Fruit fly (Drosophila melanogaster) whole organism, embryonic: ENCODE data around the gene CG31636.

Source experiments
- CG10366 ChIP-seq: fragments of 200-800 bp; sonication (Bioruptor generic); IDR thresholded peaks from 2 replicates; pipeline ENCODE4 v1.3.6; 2022; ENCODE audit warnings: missing biosample characterization, missing genetic modification characterization
- CG10654 ChIP-seq: fragments of 200-800 bp; sonication (Bioruptor generic); optimal IDR thresholded peaks from 2 replicates; lab custom pipeline; 2016; ENCODE audit warnings: missing biosample characterization, missing genetic modification characterization
- CG11723 ChIP-seq: fragments of 200-800 bp; sonication (Bioruptor generic); optimal IDR thresholded peaks from 2 replicates; lab custom pipeline; 2017; ENCODE audit warnings: missing biosample characterization, mild to moderate bottlenecking, missing genetic modification characterization
- CG12744 ChIP-seq: fragments of 200-800 bp; sonication (Bioruptor generic); optimal IDR thresholded peaks from 2 replicates; lab custom pipeline; 2016; ENCODE audit warnings: missing biosample characterization, missing genetic modification characterization
- CG13424 ChIP-seq: fragments of 200-800 bp; sonication (Bioruptor generic); optimal IDR thresholded peaks from 2 replicates; lab custom pipeline; 2019; ENCODE audit warnings: missing biosample characterization, mild to moderate bottlenecking, missing genetic modification characterization, moderate library complexity
- CG14710 ChIP-seq: fragments of 200-800 bp; sonication (Bioruptor generic); optimal IDR thresholded peaks from 3 replicates; lab custom pipeline; 2019; ENCODE audit warnings: missing biosample characterization, mild to moderate bottlenecking, missing genetic modification characterization, moderate library complexity
- CG15514 ChIP-seq: fragments of 200-800 bp; sonication (Bioruptor generic); optimal IDR thresholded peaks from 3 replicates; lab custom pipeline; 2017; ENCODE audit warnings: missing biosample characterization, missing genetic modification characterization, mild to moderate bottlenecking, moderate library complexity, missing genetic modification reagents
- CG16779 ChIP-seq: fragments of 200-800 bp; sonication (Bioruptor generic); IDR thresholded peaks from 2 replicates; pipeline ENCODE4 v1.3.6; 2022; ENCODE audit warnings: missing biosample characterization, missing genetic modification characterization
- CG17361 ChIP-seq: fragments of 200-800 bp; sonication (Bioruptor generic); IDR thresholded peaks from 3 replicates; pipeline ENCODE4 v1.3.6; 2022; ENCODE audit warnings: missing biosample characterization, missing genetic modification characterization
- CG18619 ChIP-seq: fragments of 200-800 bp; sonication (Bioruptor generic); optimal IDR thresholded peaks from 3 replicates; lab custom pipeline; 2017; ENCODE audit warnings: missing biosample characterization, mild to moderate bottlenecking, missing genetic modification characterization
- CG31365 ChIP-seq: fragments of 200-800 bp; sonication (Bioruptor generic); optimal IDR thresholded peaks from 2 replicates; lab custom pipeline; 2018; ENCODE audit warnings: missing biosample characterization, mild to moderate bottlenecking, missing genetic modification characterization
- CG31388 ChIP-seq: fragments of 200-800 bp; sonication (Bioruptor generic); optimal IDR thresholded peaks from 2 replicates; lab custom pipeline; 2016; ENCODE audit warnings: missing biosample characterization, missing genetic modification characterization
- CG3163 ChIP-seq: fragments of 200-800 bp; sonication (Bioruptor generic); optimal IDR thresholded peaks from 3 replicates; lab custom pipeline; 2016; ENCODE audit warnings: missing biosample characterization, missing genetic modification characterization
- CG3726 ChIP-seq: fragments of 200-800 bp; sonication (Bioruptor generic); IDR thresholded peaks from 3 replicates; pipeline ENCODE4, ENCODE4 v1.3.6; 2022; ENCODE audit warnings: missing biosample characterization, missing genetic modification characterization
- CG3838 ChIP-seq: fragments of 200-800 bp; sonication (Bioruptor generic); optimal IDR thresholded peaks from 3 replicates; lab custom pipeline; 2016; ENCODE audit warnings: missing biosample characterization, missing genetic modification characterization
- CG42726 ChIP-seq: fragments of 200-800 bp; sonication (Bioruptor generic); IDR thresholded peaks from 2 replicates; pipeline ENCODE4 v1.3.6; 2022; ENCODE audit warnings: missing biosample characterization, missing genetic modification characterization; ENCODE audit not compliant: partially characterized antibody
- CG7271 ChIP-seq: fragments of 200-800 bp; sonication (Bioruptor generic); optimal IDR thresholded peaks from 2 replicates; lab custom pipeline; 2018; ENCODE audit warnings: missing biosample characterization, mild to moderate bottlenecking, missing genetic modification characterization, moderate library complexity
- CG7556 ChIP-seq: fragments of 200-800 bp; sonication (Bioruptor generic); optimal IDR thresholded peaks from 2 replicates; lab custom pipeline; 2017; ENCODE audit warnings: missing biosample characterization, mild to moderate bottlenecking, missing genetic modification characterization
- CG7963 ChIP-seq: fragments of 200-800 bp; sonication (Bioruptor generic); IDR thresholded peaks from 3 replicates; pipeline ENCODE4 v1.3.6; 2022; ENCODE audit warnings: missing biosample characterization, missing genetic modification characterization; ENCODE audit not compliant: partially characterized antibody
- CG8359 ChIP-seq: fragments of 200-800 bp; sonication (Bioruptor generic); optimal IDR thresholded peaks from 2 replicates; lab custom pipeline; 2017; ENCODE audit warnings: missing biosample characterization, mild to moderate bottlenecking, missing genetic modification characterization, borderline replicate concordance
- CG9876 ChIP-seq: fragments of 200-800 bp; sonication (Bioruptor generic); optimal IDR thresholded peaks from 2 replicates; lab custom pipeline; 2016; ENCODE audit warnings: missing biosample characterization, missing genetic modification characterization
- CTCF ChIP-seq: fragments of 200-800 bp; sonication (Bioruptor generic); optimal IDR thresholded peaks from 2 replicates; lab custom pipeline; 2017; ENCODE audit warnings: missing biosample characterization, mild to moderate bottlenecking, missing genetic modification characterization, moderate library complexity
- Dad ChIP-seq: fragments of 200-800 bp; sonication (Bioruptor generic); optimal IDR thresholded peaks from 3 replicates; lab custom pipeline; 2016; ENCODE audit warnings: missing biosample characterization, missing genetic modification characterization
- Dip3 ChIP-seq: fragments of 200-800 bp; sonication (Bioruptor generic); optimal IDR thresholded peaks from 3 replicates; lab custom pipeline; 2016; ENCODE audit warnings: missing biosample characterization, missing genetic modification characterization
- Ets97D ChIP-seq: fragments of 200-800 bp; sonication (Bioruptor generic); optimal IDR thresholded peaks from 3 replicates; lab custom pipeline; 2016; ENCODE audit warnings: missing biosample characterization, missing genetic modification characterization
- Gsc ChIP-seq: fragments of 200-800 bp; sonication (Bioruptor generic); IDR thresholded peaks from 2 replicates; pipeline ENCODE4 v1.3.6; 2022; ENCODE audit warnings: missing biosample characterization, missing genetic modification characterization
- HLHmδ ChIP-seq: fragments of 200-800 bp; sonication (Bioruptor generic); optimal IDR thresholded peaks from 2 replicates; lab custom pipeline; 2018; ENCODE audit warnings: missing biosample characterization, mild to moderate bottlenecking, missing genetic modification characterization, moderate library complexity
- Hand ChIP-seq: fragments of 200-800 bp; sonication (Bioruptor generic); optimal IDR thresholded peaks from 2 replicates; lab custom pipeline; 2017; ENCODE audit warnings: mild to moderate bottlenecking, missing biosample characterization, missing genetic modification reagents, missing genetic modification characterization
- HmgZ ChIP-seq: fragments of 200-800 bp; sonication (Bioruptor generic); optimal IDR thresholded peaks from 2 replicates; lab custom pipeline; 2018; ENCODE audit warnings: missing biosample characterization, mild to moderate bottlenecking, missing genetic modification characterization
- MBD-R2 ChIP-seq: fragments of 200-800 bp; sonication (Bioruptor generic); IDR thresholded peaks from 2 replicates; pipeline ENCODE4 v1.3.6; 2022; ENCODE audit warnings: missing biosample characterization, missing genetic modification characterization
- Mes4 ChIP-seq: fragments of 200-800 bp; sonication (Bioruptor generic); optimal IDR thresholded peaks from 2 replicates; lab custom pipeline; 2016; ENCODE audit warnings: missing biosample characterization, missing genetic modification characterization
- NK7.1 ChIP-seq: fragments of 200-800 bp; sonication (Bioruptor generic); optimal IDR thresholded peaks from 3 replicates; lab custom pipeline; 2016; ENCODE audit warnings: missing biosample characterization, missing genetic modification characterization
- Taf1 ChIP-seq: fragments of 200-800 bp; sonication (Bioruptor generic); IDR thresholded peaks from 2 replicates; pipeline ENCODE4 v1.3.6; 2022; ENCODE audit warnings: missing biosample characterization, missing genetic modification characterization
- cad ChIP-seq: fragments of >200 bp; optimal IDR thresholded peaks from 2 replicates; lab custom pipeline; 2017; ENCODE audit warnings: missing biosample characterization, missing genetic modification characterization
- cg ChIP-seq: fragments of 200-800 bp; sonication (Bioruptor generic); optimal IDR thresholded peaks from 3 replicates; lab custom pipeline; 2019; ENCODE audit warnings: missing biosample characterization, mild to moderate bottlenecking, missing genetic modification characterization, moderate library complexity
- fru ChIP-seq: fragments of >200 bp; optimal IDR thresholded peaks from 2 replicates; lab custom pipeline; 2017
- h ChIP-seq: fragments of >200 bp; optimal IDR thresholded peaks from 2 replicates; lab custom pipeline; 2017
- lmd ChIP-seq: fragments of 200-800 bp; sonication (Bioruptor generic); IDR thresholded peaks from 2 replicates; pipeline ENCODE4 v1.3.6; 2022; ENCODE audit warnings: missing biosample characterization, missing genetic modification characterization
- luna ChIP-seq: fragments of 200-800 bp; sonication (Bioruptor generic); optimal IDR thresholded peaks from 2 replicates; lab custom pipeline; 2016; ENCODE audit warnings: missing biosample characterization, missing genetic modification characterization
- nau ChIP-seq: fragments of 200-800 bp; sonication (Bioruptor generic); optimal IDR thresholded peaks from 3 replicates; lab custom pipeline; 2017; ENCODE audit warnings: missing biosample characterization, mild to moderate bottlenecking, missing genetic modification characterization, missing genetic modification reagents
- pfk ChIP-seq: fragments of 200-800 bp; sonication (Bioruptor generic); optimal IDR thresholded peaks from 2 replicates; lab custom pipeline; 2018; ENCODE audit warnings: missing biosample characterization, mild to moderate bottlenecking, missing genetic modification characterization, moderate library complexity
- pho ChIP-seq: fragments of 200-800 bp; sonication (Bioruptor generic); optimal IDR thresholded peaks from 2 replicates; lab custom pipeline; 2016; ENCODE audit warnings: missing biosample characterization, missing genetic modification characterization
- pnt ChIP-seq: fragments of 200-800 bp; sonication (Bioruptor generic); optimal IDR thresholded peaks from 3 replicates; lab custom pipeline; 2016; ENCODE audit warnings: missing biosample characterization, missing genetic modification characterization
- prd ChIP-seq, 3 experiments: fragments of >200 bp in 2 of 3; fragments of 200-800 bp in 1 of 3; sonication (Bioruptor generic) in 1 of 3; optimal IDR thresholded peaks in 2 of 3; IDR thresholded peaks in 1 of 3; 2 replicates in 2 of 3; 3 replicates in 1 of 3; pipeline versions ENCODE4 v1.3.6 to Lab custom; 2017 to 2022; ENCODE audit warnings: missing biosample characterization in 1 of 3, missing genetic modification characterization in 1 of 3
- row ChIP-seq: fragments of 200-800 bp; sonication (Bioruptor generic); IDR thresholded peaks from 3 replicates; pipeline ENCODE4 v1.3.6; 2022; ENCODE audit warnings: missing biosample characterization, missing genetic modification characterization
- so ChIP-seq: fragments of 200-800 bp; sonication (Bioruptor generic); IDR thresholded peaks from 3 replicates; pipeline ENCODE4 v1.3.6; 2022; ENCODE audit warnings: missing biosample characterization, missing genetic modification characterization
- twi ChIP-seq: fragments of 200-800 bp; optimal IDR thresholded peaks from 2 replicates; lab custom pipeline; 2019; ENCODE audit warnings: missing biosample characterization, mild to moderate bottlenecking, missing genetic modification characterization, moderate library complexity
- tx ChIP-seq: fragments of 200-800 bp; sonication (Bioruptor generic); optimal IDR thresholded peaks from 2 replicates; lab custom pipeline; 2016; ENCODE audit warnings: missing biosample characterization, missing genetic modification characterization
- wor ChIP-seq: fragments of 200-800 bp; sonication (Bioruptor generic); IDR thresholded peaks from 2 replicates; pipeline ENCODE4 v1.3.6; 2022; ENCODE audit warnings: missing biosample characterization, missing genetic modification characterization
- yki ChIP-seq: fragments of >200 bp; optimal IDR thresholded peaks from 3 replicates; lab custom pipeline; 2018
- zf30C ChIP-seq: fragments of 200-800 bp; sonication (Bioruptor generic); optimal IDR thresholded peaks from 3 replicates; lab custom pipeline; 2018; ENCODE audit warnings: missing biosample characterization, mild to moderate bottlenecking, missing genetic modification characterization

The CG31636 gene

DNA sequence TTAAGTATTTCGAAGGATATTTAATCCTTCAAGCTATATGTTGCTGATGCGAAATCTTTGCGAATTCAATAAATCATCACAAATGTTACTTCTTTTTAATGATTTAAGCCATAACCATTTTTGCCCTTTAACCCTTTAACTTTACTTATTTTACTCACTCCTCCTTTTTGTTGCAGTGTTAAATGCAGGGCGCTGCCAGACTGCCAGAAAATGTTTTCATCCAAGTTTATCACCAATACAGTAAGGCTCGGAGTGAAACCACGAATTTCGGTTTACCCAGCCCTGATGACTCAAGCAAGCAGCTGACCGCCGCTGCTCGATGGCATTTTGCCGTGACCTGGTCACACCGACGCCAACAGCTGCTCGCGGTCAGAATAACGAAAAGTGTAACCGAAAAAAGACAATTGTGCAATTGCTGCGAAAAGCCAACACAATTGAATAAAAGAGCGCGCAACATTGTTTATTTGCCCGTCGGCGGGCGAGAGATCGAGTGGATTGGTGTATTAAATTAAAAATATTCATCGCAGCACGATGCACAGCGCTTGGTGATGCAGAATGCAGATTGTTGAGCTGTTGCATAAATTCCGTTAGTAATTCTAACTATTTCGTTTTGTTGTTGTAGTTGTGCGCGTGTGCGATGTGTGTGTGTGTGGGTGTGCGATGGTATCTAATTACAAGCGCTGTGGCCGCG is 47.1 kb downstream of the CG31636 start, which contains the start of gene CG11050 (continued):
- TF ChIP-seq CG42726, result peak; percentile 75
- peak; percentile 69 for TF ChIP-seq Mes4 (GFP tag; lab: Kevin White, UChicago)
- TF ChIP-seq prd (optimal IDR thresholded peaks at IDR 0.05; lab: Kevin White, UChicago), result no peak
- TF ChIP-seq prd (GFP tag; IDR thresholded peaks at IDR 0.05; lab: Robert Waterston, UW), result peak; percentile 73
- TF ChIP-seq zf30C (GFP tag; lab: Kevin White, UChicago), result peak; percentile 99
- TF ChIP-seq CG10654 (GFP tag; lab: Kevin White, UChicago), result peak; percentile 78
- peak; percentile 20 for TF ChIP-seq nau (GFP tag; lab: Kevin White, UChicago)
- peak; percentile 74 for TF ChIP-seq row (GFP tag; lab: Robert Waterston, UW)
- no peak for TF ChIP-seq yki (lab: Kevin White, UChicago)
- peak; percentile 84 for TF ChIP-seq tx
- TF ChIP-seq cad (GFP tag; lab: Kevin White, UChicago), result no peak
- peak; percentile 48 for TF ChIP-seq twi (tag; lab: Kevin White, UChicago)
- TF ChIP-seq CG31365 (tag; lab: Kevin White, UChicago), result peak; percentile 65
- peak; percentile 77 for TF ChIP-seq NK7.1
- TF ChIP-seq CG13424 (tag; lab: Kevin White, UChicago), result peak; percentile 66
- TF ChIP-seq MBD-R2 (GFP tag; lab: Robert Waterston, UW), result peak; percentile 91
- peak; percentile 61; the same call in 1 of the 3 replicates for TF ChIP-seq so (GFP tag; lab: Robert Waterston, UW)
- TF ChIP-seq CTCF, result peak; percentile 72
- TF ChIP-seq wor (GFP tag; lab: Robert Waterston, UW), result no peak
- peak; percentile 94 for TF ChIP-seq Ets97D (GFP tag; lab: Kevin White, UChicago)
- TF ChIP-seq cg (GFP tag; lab: Kevin White, UChicago), result peak; percentile 69
- peak; percentile 23 for TF ChIP-seq pfk (GFP tag; lab: Kevin White, UChicago)
- TF ChIP-seq lmd, result peak; percentile 74
- peak; percentile 65 for TF ChIP-seq luna (GFP tag; lab: Kevin White, UChicago)
- peak; percentile 88 for TF ChIP-seq CG16779
- no peak for TF ChIP-seq fru (lab: Kevin White, UChicago)
- TF ChIP-seq CG7271 (tag; lab: Kevin White, UChicago), result peak; percentile 54
- TF ChIP-seq HLHmδ (GFP tag; lab: Kevin White, UChicago), result peak; percentile 28
- TF ChIP-seq CG9876 (GFP tag; lab: Kevin White, UChicago), result peak; percentile 72
- peak; percentile 91 for TF ChIP-seq CG15514 (GFP tag; lab: Kevin White, UChicago)
- TF ChIP-seq CG3163 (GFP tag; lab: Kevin White, UChicago), result peak; percentile 75
- TF ChIP-seq pnt (GFP tag; lab: Kevin White, UChicago), result peak; percentile 75
- TF ChIP-seq Dad (GFP tag; lab: Kevin White, UChicago), result peak; percentile 88
- peak; percentile 25 for TF ChIP-seq CG11723 (GFP tag; lab: Kevin White, UChicago)
- TF ChIP-seq CG8359 (GFP tag; lab: Kevin White, UChicago), result no peak
- peak; percentile 68 for TF ChIP-seq CG12744 (GFP tag; lab: Kevin White, UChicago)
- TF ChIP-seq CG7556 (GFP tag; lab: Kevin White, UChicago), result peak; percentile 64
- TF ChIP-seq Hand, result peak; percentile 64
- no peak; the same call in 2 of the 3 replicates for TF ChIP-seq CG7963 (GFP tag; lab: Robert Waterston, UW)
- TF ChIP-seq CG18619 (GFP tag; lab: Kevin White, UChicago), result peak; percentile 75
- peak; percentile 67 for TF ChIP-seq CG17361 (GFP tag; lab: Robert Waterston, UW)
- 0 out of 3 replicates have a peak, but pooled peaks have one; percentile 17 for TF ChIP-seq CG3726 (GFP tag; lab: Robert Waterston, UW)
- TF ChIP-seq CG3838 (GFP tag; lab: Kevin White, UChicago), result peak; percentile 31
- TF ChIP-seq pho (GFP tag; lab: Kevin White, UChicago), result peak; percentile 91
- TF ChIP-seq h (lab: Kevin White, UChicago), result no peak
- TF ChIP-seq Gsc (GFP tag; lab: Robert Waterston, UW), result no peak
- TF ChIP-seq Taf1 (GFP tag; lab: Robert Waterston, UW), result 0 out of 2 replicates have a peak, but pooled peaks have one; percentile 26
- peak; percentile 87 for TF ChIP-seq HmgZ (tag; lab: Kevin White, UChicago)
- peak; percentile 71 for TF ChIP-seq Dip3 (GFP tag; lab: Kevin White, UChicago)
- TF ChIP-seq CG10366, result peak; percentile 72
- peak; percentile 51 for TF ChIP-seq CG31388 (GFP tag; lab: Kevin White, UChicago)
- TF ChIP-seq CG14710 (tag; lab: Kevin White, UChicago), result peak; percentile 84
